Worm (Caenorhabditis elegans) whole organism, L1 larva: ENCODE measurements around the gene cit-1.2.

Source experiments
- C04F5.9 ChIP-seq: sonication (generic microtip); optimal IDR thresholded peaks from 2 replicates; lab custom pipeline; 2016; ENCODE audit warnings: missing genetic modification characterization, missing compliant biosample characterization
- F16B12.6 ChIP-seq: fragments of 150-350 bp; optimal IDR thresholded peaks from 2 replicates; lab custom pipeline; 2014; ENCODE audit warnings: missing biosample characterization, missing genetic modification characterization
- aly-2 ChIP-seq: fragments of 150-350 bp; optimal IDR thresholded peaks from 2 replicates; lab custom pipeline; 2014; ENCODE audit warnings: missing biosample characterization, missing genetic modification characterization
- ama-1 ChIP-seq: fragments of 150-350 bp; optimal IDR thresholded peaks from 2 replicates; lab custom pipeline; 2014
- blmp-1 ChIP-seq: fragments of 150-350 bp; optimal IDR thresholded peaks from 2 replicates; lab custom pipeline; 2014; ENCODE audit warnings: missing biosample characterization, missing genetic modification characterization
- ceh-90 ChIP-seq: sonication (generic microtip); optimal IDR thresholded peaks from 2 replicates; lab custom pipeline; 2016; ENCODE audit warnings: missing genetic modification characterization, missing compliant biosample characterization
- dpl-1 ChIP-seq, 3 experiments: fragments of 150-350 bp in 2 of 3; sonication (generic microtip) in 1 of 3; optimal IDR thresholded peaks; 2 replicates each; lab custom pipeline; 2014 to 2017; ENCODE audit warnings: missing biosample characterization in 3 of 3, missing genetic modification characterization in 3 of 3, missing genetic modification reagents in 3 of 3
- dsc-1 ChIP-seq: sonication (generic microtip); optimal IDR thresholded peaks from 2 replicates; lab custom pipeline; 2016; ENCODE audit warnings: mild to moderate bottlenecking, missing genetic modification characterization, missing compliant biosample characterization
- efl-1 ChIP-seq, 4 experiments: fragments of 150-350 bp; optimal IDR thresholded peaks in 3 of 4; peaks in 1 of 4; 1 replicate in 1 of 4; 2 replicates in 3 of 4; lab custom pipeline; 2014; ENCODE audit warnings: missing biosample characterization in 2 of 4, missing genetic modification characterization in 2 of 4, missing genetic modification reagents in 2 of 4
- efl-3 ChIP-seq: fragments of 200-800 bp; sonication (Bioruptor generic); optimal IDR thresholded peaks from 2 replicates; lab custom pipeline; 2018; ENCODE audit warnings: mild to moderate bottlenecking, missing genetic modification characterization, missing compliant biosample characterization
- egl-27 ChIP-seq, 2 experiments: fragments of 150-350 bp in 1 of 2; sonication (generic microtip); optimal IDR thresholded peaks; 3 replicates each; lab custom pipeline; 2017 to 2018; ENCODE audit warnings: missing biosample characterization in 2 of 2, missing genetic modification characterization in 2 of 2, missing genetic modification reagents in 2 of 2
- elt-3 ChIP-seq, 6 experiments: fragments of 150-350 bp in 1 of 6; sonication (generic microtip); optimal IDR thresholded peaks; 2 replicates each; lab custom pipeline; 2017 to 2018; ENCODE audit warnings: missing biosample characterization in 6 of 6, missing genetic modification characterization in 6 of 6, inconsistent platforms in 1 of 6
- ets-5 ChIP-seq: fragments of 200-800 bp; sonication (Bioruptor generic); IDR thresholded peaks from 2 replicates; pipeline ENCODE4 v1.3.6; 2022; ENCODE audit warnings: missing genetic modification characterization, missing compliant biosample characterization
- fkh-4 ChIP-seq: sonication (generic microtip); optimal IDR thresholded peaks from 2 replicates; lab custom pipeline; 2016; ENCODE audit warnings: missing compliant biosample characterization, missing genetic modification characterization, borderline replicate concordance
- fos-1 ChIP-seq: fragments of 150-350 bp; optimal IDR thresholded peaks from 2 replicates; lab custom pipeline; 2014; ENCODE audit warnings: missing biosample characterization, missing genetic modification characterization
- grh-1 ChIP-seq: fragments of 200-800 bp; sonication (Bioruptor generic); IDR thresholded peaks from 2 replicates; pipeline ENCODE4 v1.3.6; 2022; ENCODE audit warnings: missing genetic modification reagents, missing genetic modification characterization, missing compliant biosample characterization
- hlh-4 ChIP-seq: sonication (generic microtip); optimal IDR thresholded peaks from 2 replicates; lab custom pipeline; 2016; ENCODE audit warnings: mild to moderate bottlenecking, missing genetic modification characterization, missing compliant biosample characterization
- hpl-2 ChIP-seq: fragments of 150-350 bp; optimal IDR thresholded peaks from 2 replicates; lab custom pipeline; 2014; ENCODE audit warnings: missing biosample characterization, missing genetic modification reagents, missing genetic modification characterization
- lin-14 ChIP-seq: fragments of 200-800 bp; sonication (Bioruptor generic); optimal IDR thresholded peaks from 2 replicates; lab custom pipeline; 2018; ENCODE audit warnings: mild to moderate bottlenecking, missing genetic modification characterization, moderate library complexity, missing compliant biosample characterization
- lin-15B ChIP-seq: fragments of 150-350 bp; sonication (generic microtip); optimal IDR thresholded peaks from 3 replicates; lab custom pipeline; 2014; ENCODE audit warnings: missing biosample characterization, missing genetic modification characterization
- lin-35 ChIP-seq, 2 experiments: fragments of 150-350 bp; optimal IDR thresholded peaks; 2 replicates each; lab custom pipeline; 2014; ENCODE audit warnings: missing biosample characterization in 2 of 2, missing genetic modification characterization in 2 of 2, missing genetic modification reagents in 2 of 2
- lsy-2 ChIP-seq, 2 experiments: fragments of 150-350 bp; optimal IDR thresholded peaks; 2 replicates each; lab custom pipeline; 2014; ENCODE audit warnings: missing biosample characterization in 2 of 2, missing genetic modification characterization in 2 of 2
- mab-9 ChIP-seq: fragments of 200-800 bp; sonication (Bioruptor generic); IDR thresholded peaks from 2 replicates; pipeline ENCODE4 v1.3.6; 2022; ENCODE audit warnings: missing genetic modification reagents, missing genetic modification characterization, missing compliant biosample characterization
- mef-2 ChIP-seq: fragments of 150-350 bp; optimal IDR thresholded peaks from 2 replicates; lab custom pipeline; 2014; ENCODE audit warnings: missing biosample characterization, missing genetic modification characterization
- nhr-11 ChIP-seq: fragments of 150-350 bp; optimal IDR thresholded peaks from 2 replicates; lab custom pipeline; 2014; ENCODE audit warnings: missing biosample characterization, missing genetic modification characterization
- nhr-20 ChIP-seq: sonication (generic microtip); optimal IDR thresholded peaks from 2 replicates; lab custom pipeline; 2016; ENCODE audit warnings: mild to moderate bottlenecking, missing genetic modification characterization, missing compliant biosample characterization
- nhr-71 ChIP-seq: sonication (generic microtip); optimal IDR thresholded peaks from 2 replicates; lab custom pipeline; 2016; ENCODE audit warnings: mild to moderate bottlenecking, missing genetic modification characterization, moderate library complexity, missing compliant biosample characterization
- nhr-76 ChIP-seq: sonication (generic microtip); optimal IDR thresholded peaks from 2 replicates; lab custom pipeline; 2017; ENCODE audit warnings: missing biosample characterization, missing genetic modification characterization
- nhr-77 ChIP-seq: fragments of 150-350 bp; optimal IDR thresholded peaks from 2 replicates; lab custom pipeline; 2014; ENCODE audit warnings: missing biosample characterization, missing genetic modification characterization
- nhr-84 ChIP-seq: sonication (generic microtip); optimal IDR thresholded peaks from 2 replicates; lab custom pipeline; 2017; ENCODE audit warnings: missing biosample characterization, missing genetic modification characterization
- nhr-85 ChIP-seq: sonication (generic microtip); peaks from one replicate; lab custom pipeline; 2016; ENCODE audit warnings: missing genetic modification characterization, inconsistent platforms, missing compliant biosample characterization
- pag-3 ChIP-seq: sonication (generic microtip); optimal IDR thresholded peaks from 2 replicates; lab custom pipeline; 2017; ENCODE audit warnings: missing genetic modification characterization, mild to moderate bottlenecking, missing compliant biosample characterization, antibody characterized with exemption, borderline replicate concordance; ENCODE audit not compliant: insufficient read depth
- snu-23 ChIP-seq: sonication (generic microtip); optimal IDR thresholded peaks from 2 replicates; lab custom pipeline; 2016; ENCODE audit warnings: missing genetic modification characterization, missing compliant biosample characterization
- sox-4 ChIP-seq: sonication (generic microtip); optimal IDR thresholded peaks from 2 replicates; lab custom pipeline; 2016; ENCODE audit warnings: missing genetic modification characterization, missing compliant biosample characterization
- sptf-1 ChIP-seq: fragments of 150-350 bp; optimal IDR thresholded peaks from 2 replicates; lab custom pipeline; 2014; ENCODE audit warnings: missing biosample characterization, missing genetic modification characterization
- unc-130 ChIP-seq: fragments of 150-350 bp; optimal IDR thresholded peaks from 2 replicates; lab custom pipeline; 2017; ENCODE audit warnings: missing biosample characterization, missing genetic modification characterization, inconsistent platforms
- unc-30 ChIP-seq: sonication (generic microtip); optimal IDR thresholded peaks from 2 replicates; lab custom pipeline; 2017; ENCODE audit warnings: missing biosample characterization, missing genetic modification characterization
- unc-98 ChIP-seq: fragments of 200-800 bp; sonication (Bioruptor generic); IDR thresholded peaks from 2 replicates; pipeline ENCODE4 v1.3.6; 2022; ENCODE audit warnings: missing genetic modification characterization, missing compliant biosample characterization
- xbp-1 ChIP-seq: sonication (generic microtip); optimal IDR thresholded peaks from 2 replicates; lab custom pipeline; 2016; ENCODE audit warnings: missing genetic modification characterization, missing compliant biosample characterization
- zag-1 ChIP-seq: fragments of 150-350 bp; optimal IDR thresholded peaks from 2 replicates; lab custom pipeline; 2014; ENCODE audit warnings: missing biosample characterization, missing genetic modification characterization
- ztf-11 ChIP-seq, 2 experiments: sonication (generic microtip); optimal IDR thresholded peaks; 2 replicates each; lab custom pipeline; 2016 to 2017; ENCODE audit warnings: missing genetic modification characterization in 2 of 2, missing biosample characterization in 1 of 2, missing compliant biosample characterization in 1 of 2
- ztf-4 ChIP-seq: fragments of 150-350 bp; optimal IDR thresholded peaks from 2 replicates; lab custom pipeline; 2014; ENCODE audit warnings: missing biosample characterization, missing genetic modification characterization

The cit-1.2 gene

ce11 chrIII:7973968-7974607 is 36.5 kb upstream of the cit-1.2 start (continued):
- TF ChIP-seq C04F5.9 (tag; lab: Kevin White, UChicago) (no peak), sptf-1 (no peak), lin-15B (no peak), ets-5 (GFP tag; lab: Robert Waterston, UW) (no peak), nhr-20 (peak; percentile 68), unc-30 (tag; lab: Kevin White, UChicago) (no peak), pag-3 (no peak), mab-9 (GFP tag; lab: Robert Waterston, UW) (no peak), xbp-1 (peak; percentile 4), nhr-77 (no peak), nhr-84 (no peak), nhr-85 (peak; percentile 70), hpl-2 (GFP tag; lab: Kevin White, UChicago) (no peak), efl-1 (optimal IDR thresholded peaks at IDR 0.05; lab: Kevin White, UChicago) (no peak), efl-1 (GFP tag; optimal IDR thresholded peaks at IDR 0.05 in 1 of 2; lab: Kevin White, UChicago) (peak in 1 of 2 experiments; percentile 82), efl-3 (no peak), zag-1 (no peak), ceh-90 (tag; lab: Kevin White, UChicago) (no peak), nhr-71 (tag; lab: Kevin White, UChicago) (peak; percentile 56), grh-1 (no peak), ama-1 (peak; percentile 27), nhr-11 (no peak), hlh-4 (tag; lab: Kevin White, UChicago) (no peak), unc-98 (GFP tag; lab: Robert Waterston, UW) (no peak), blmp-1 (tag; lab: Kevin White, UChicago) (peak; percentile 58), fos-1 (tag; lab: Kevin White, UChicago) (no peak), snu-23 (GFP tag; lab: Kevin White, UChicago) (peak; percentile 50), unc-130 (tag; lab: Kevin White, UChicago) (no peak), ztf-11 (tag; optimal IDR thresholded peaks at IDR 0.05; lab: Kevin White, UChicago) (no peak), dpl-1 (GFP tag; optimal IDR thresholded peaks at IDR 0.05; lab: Kevin White, UChicago) (peak in 2 of 3 experiments; percentile 13 to 19), lin-35 (GFP tag; optimal IDR thresholded peaks at IDR 0.05; lab: Kevin White, UChicago) (peak in 1 of 2 experiments; percentile 39), elt-3 (tag; optimal IDR thresholded peaks at IDR 0.05; lab: Kevin White, UChicago) (peak in 3 of 6 experiments; percentile 8 to 40 (median 8))

- TF ChIP-seq hlh-4 (tag; lab: Kevin White, UChicago) (no peak), lin-35 (GFP tag; optimal IDR thresholded peaks at IDR 0.05; lab: Kevin White, UChicago) (peak in 1 of 2 experiments; percentile 9), snu-23 (GFP tag; lab: Kevin White, UChicago) (no peak), sox-4 (tag; lab: Kevin White, UChicago) (no peak), nhr-76 (tag; lab: Kevin White, UChicago) (no peak), aly-2 (tag; lab: Kevin White, UChicago) (peak; percentile 64), lin-14 (GFP tag; lab: Kevin White, UChicago) (no peak), dsc-1 (tag; lab: Kevin White, UChicago) (peak; percentile 3), lsy-2 (tag; optimal IDR thresholded peaks at IDR 0.05; lab: Kevin White, UChicago) (no peak), ama-1 (peak; percentile 45), unc-30 (tag; lab: Kevin White, UChicago) (no peak), nhr-71 (tag; lab: Kevin White, UChicago) (no peak), mef-2 (tag; lab: Kevin White, UChicago) (no peak), nhr-85 (peak; percentile 13), ztf-4 (no peak), fkh-4 (tag; lab: Kevin White, UChicago) (no peak), efl-1 (optimal IDR thresholded peaks at IDR 0.05; lab: Kevin White, UChicago) (no peak), efl-1 (GFP tag; optimal IDR thresholded peaks at IDR 0.05 in 1 of 2; lab: Kevin White, UChicago) (no peak), dpl-1 (GFP tag; optimal IDR thresholded peaks at IDR 0.05; lab: Kevin White, UChicago) (no peak), egl-27 (tag; optimal IDR thresholded peaks at IDR 0.05; lab: Kevin White, UChicago) (no peak), F16B12.6 (no peak)
These were observed 33.3 kb upstream of the cit-1.2 start for ce11 chrIII:7977224-7977623.
